Worm (Caenorhabditis elegans) whole organism, mixed stage, embryonic: Measurements from ENCODE around the gene ucr-1.
A peak's percentile ranks its signal among the peaks of the same experiment; 100 is the strongest.

Experiments
- M03D4.4 ChIP-seq: sonication (generic microtip); optimal IDR thresholded peaks from 2 replicates; lab custom pipeline; 2017; ENCODE audit warnings: mild to moderate bottlenecking, missing genetic modification characterization, missing compliant biosample characterization
- bed-3 ChIP-seq: fragments of 200-800 bp; sonication (Bioruptor generic); optimal IDR thresholded peaks from 3 replicates; lab custom pipeline; 2018; ENCODE audit warnings: mild to moderate bottlenecking, missing genetic modification characterization, moderate library complexity, missing compliant biosample characterization
- blmp-1 ChIP-seq: fragments of 150-350 bp; optimal IDR thresholded peaks from 2 replicates; lab custom pipeline; 2014; ENCODE audit warnings: missing biosample characterization, missing genetic modification characterization
- ceh-39 ChIP-seq: fragments of 150-350 bp; optimal IDR thresholded peaks from 2 replicates; lab custom pipeline; 2014; ENCODE audit warnings: missing biosample characterization, missing genetic modification characterization
- ceh-43 ChIP-seq: fragments of 200-800 bp; sonication (Bioruptor generic); optimal IDR thresholded peaks from 2 replicates; lab custom pipeline; 2018; ENCODE audit warnings: mild to moderate bottlenecking, missing genetic modification characterization, moderate library complexity, missing compliant biosample characterization
- ceh-83 ChIP-seq: fragments of 200-800 bp; sonication (Bioruptor generic); optimal IDR thresholded peaks from 2 replicates; lab custom pipeline; 2018; ENCODE audit warnings: mild to moderate bottlenecking, missing genetic modification characterization, missing compliant biosample characterization
- ces-1 ChIP-seq: fragments of 150-350 bp; optimal IDR thresholded peaks from 2 replicates; lab custom pipeline; 2014; ENCODE audit warnings: missing biosample characterization, missing genetic modification reagents, missing genetic modification characterization
- cnd-1 ChIP-seq: fragments of 200-800 bp; sonication (Bioruptor generic); optimal IDR thresholded peaks from 2 replicates; lab custom pipeline; 2018; ENCODE audit warnings: mild to moderate bottlenecking, missing genetic modification characterization, missing compliant biosample characterization
- drap-1 ChIP-seq: fragments of 200-800 bp; sonication (Bioruptor generic); optimal IDR thresholded peaks from 3 replicates; lab custom pipeline; 2018; ENCODE audit warnings: mild to moderate bottlenecking, missing genetic modification characterization, missing compliant biosample characterization
- elt-1 ChIP-seq: sonication (generic microtip); optimal IDR thresholded peaks from 2 replicates; lab custom pipeline; 2017; ENCODE audit warnings: missing genetic modification characterization, mild to moderate bottlenecking, missing compliant biosample characterization, antibody characterized with exemption, moderate library complexity, borderline replicate concordance; ENCODE audit not compliant: insufficient read depth
- elt-3 ChIP-seq: fragments of 150-350 bp; optimal IDR thresholded peaks from 2 replicates; lab custom pipeline; 2014; ENCODE audit warnings: missing biosample characterization, missing genetic modification characterization
- flh-1 ChIP-seq: fragments of 200-800 bp; sonication (Bioruptor generic); optimal IDR thresholded peaks from 2 replicates; lab custom pipeline; 2018; ENCODE audit warnings: mild to moderate bottlenecking, missing genetic modification characterization, moderate library complexity, missing compliant biosample characterization
- ham-2 ChIP-seq: fragments of 200-800 bp; sonication (Bioruptor generic); optimal IDR thresholded peaks from 2 replicates; lab custom pipeline; 2018; ENCODE audit warnings: mild to moderate bottlenecking, missing genetic modification characterization, missing compliant biosample characterization
- hlh-1 ChIP-seq: fragments of 150-350 bp; optimal IDR thresholded peaks from 2 replicates; lab custom pipeline; 2014; ENCODE audit warnings: missing biosample characterization, missing genetic modification reagents, missing genetic modification characterization
- lin-13 ChIP-seq: fragments of 150-350 bp; optimal IDR thresholded peaks from 2 replicates; lab custom pipeline; 2014; ENCODE audit warnings: missing biosample characterization, missing genetic modification characterization
- lin-32 ChIP-seq: fragments of 200-800 bp; sonication (Bioruptor generic); optimal IDR thresholded peaks from 2 replicates; lab custom pipeline; 2018; ENCODE audit warnings: mild to moderate bottlenecking, missing genetic modification characterization, missing compliant biosample characterization
- lsy-2 ChIP-seq: fragments of 150-350 bp; optimal IDR thresholded peaks from 2 replicates; lab custom pipeline; 2014; ENCODE audit warnings: missing biosample characterization, missing genetic modification characterization
- mab-5 ChIP-seq: fragments of 150-350 bp; optimal IDR thresholded peaks from 2 replicates; lab custom pipeline; 2014; ENCODE audit warnings: missing biosample characterization, missing genetic modification characterization
- mep-1 ChIP-seq: fragments of 150-350 bp; optimal IDR thresholded peaks from 2 replicates; lab custom pipeline; 2017; ENCODE audit warnings: missing biosample characterization, missing genetic modification reagents, missing genetic modification characterization, inconsistent platforms
- mls-2 ChIP-seq: sonication (generic microtip); optimal IDR thresholded peaks from 2 replicates; lab custom pipeline; 2016; ENCODE audit warnings: mild to moderate bottlenecking, missing genetic modification characterization, moderate library complexity, missing compliant biosample characterization
- nhr-12 ChIP-seq: fragments of 150-350 bp; optimal IDR thresholded peaks from 2 replicates; lab custom pipeline; 2014; ENCODE audit warnings: missing biosample characterization, missing genetic modification characterization
- nhr-2 ChIP-seq: fragments of 150-350 bp; optimal IDR thresholded peaks from 2 replicates; lab custom pipeline; 2014; ENCODE audit warnings: missing biosample characterization, missing genetic modification characterization
- nhr-237 ChIP-seq: fragments of 150-350 bp; optimal IDR thresholded peaks from 2 replicates; lab custom pipeline; 2014; ENCODE audit warnings: missing biosample characterization, missing genetic modification characterization
- nhr-28 ChIP-seq: fragments of 150-350 bp; optimal IDR thresholded peaks from 2 replicates; lab custom pipeline; 2014; ENCODE audit warnings: missing biosample characterization, missing genetic modification characterization
- nhr-76 ChIP-seq: sonication (generic microtip); optimal IDR thresholded peaks from 2 replicates; lab custom pipeline; 2017; ENCODE audit warnings: missing biosample characterization, missing genetic modification characterization
- pha-4 ChIP-seq: fragments of 150-350 bp; optimal IDR thresholded peaks from 2 replicates; lab custom pipeline; 2018; ENCODE audit warnings: missing biosample characterization, missing genetic modification reagents, missing genetic modification characterization
- sem-2 ChIP-seq: fragments of 200-800 bp; sonication (Bioruptor generic); optimal IDR thresholded peaks from 2 replicates; lab custom pipeline; 2018; ENCODE audit warnings: mild to moderate bottlenecking, missing genetic modification characterization, missing compliant biosample characterization
- snpc-4 ChIP-seq: fragments of 150-350 bp; optimal IDR thresholded peaks from 2 replicates; lab custom pipeline; 2014; ENCODE audit warnings: missing biosample characterization, missing genetic modification characterization
- sptf-1 ChIP-seq: sonication (generic microtip); optimal IDR thresholded peaks from 2 replicates; lab custom pipeline; 2017; ENCODE audit warnings: mild to moderate bottlenecking, missing genetic modification characterization, moderate library complexity, missing compliant biosample characterization
- tbx-8 ChIP-seq: fragments of 200-800 bp; sonication (Bioruptor generic); optimal IDR thresholded peaks from 2 replicates; lab custom pipeline; 2018; ENCODE audit warnings: mild to moderate bottlenecking, missing genetic modification characterization, moderate library complexity, missing compliant biosample characterization
- unc-120 ChIP-seq: sonication (generic microtip); optimal IDR thresholded peaks from 2 replicates; lab custom pipeline; 2017; ENCODE audit warnings: missing genetic modification characterization, missing compliant biosample characterization; ENCODE audit not compliant: poor library complexity, severe bottlenecking
- unc-39 ChIP-seq: fragments of 150-350 bp; optimal IDR thresholded peaks from 2 replicates; lab custom pipeline; 2014; ENCODE audit warnings: missing biosample characterization, missing genetic modification characterization
- unc-62 ChIP-seq: fragments of 150-350 bp; optimal IDR thresholded peaks from 2 replicates; lab custom pipeline; 2014; ENCODE audit warnings: missing biosample characterization, missing genetic modification reagents, missing genetic modification characterization
- zip-8 ChIP-seq: fragments of 150-350 bp; optimal IDR thresholded peaks from 2 replicates; lab custom pipeline; 2014; ENCODE audit warnings: missing biosample characterization, missing genetic modification characterization
- ztf-11 ChIP-seq: fragments of 150-350 bp; optimal IDR thresholded peaks from 2 replicates; lab custom pipeline; 2014; ENCODE audit warnings: missing biosample characterization, missing genetic modification characterization

ucr-1 gene

ce11 chrIII:5552072-5552667, 39.8 kb upstream of the ucr-1 start, which contains the start of gene F09F7.6:
Gene F09F7.6, minus strand, starts transcription at chrIII:5552135.
- TF ChIP-seq nhr-76 (no peak), ztf-11 (tag; lab: Kevin White, UChicago) (no peak), ces-1 (GFP tag; lab: Kevin White, UChicago) (no peak), elt-1 (peak; percentile 84), unc-120 (peak; percentile 39), ceh-43 (GFP tag; lab: Kevin White, UChicago) (no peak)

ce11 chrIII:5553098-5553497, 38.8 kb upstream of the ucr-1 start:
- TF ChIP-seq ces-1 (GFP tag; lab: Kevin White, UChicago), result no peak
- peak; percentile 47 for TF ChIP-seq unc-62 (GFP tag; lab: Kevin White, UChicago)
- TF ChIP-seq nhr-28 (tag; lab: Kevin White, UChicago), result no peak
- TF ChIP-seq elt-1, result peak; percentile 30
- no peak for TF ChIP-seq bed-3 (GFP tag; lab: Kevin White, UChicago)
- TF ChIP-seq mep-1 (tag; lab: Kevin White, UChicago), result no peak
- TF ChIP-seq, all 35 proteins: peak for 2

ce11 chrIII:5554884-5555500, 36.9 kb upstream of the ucr-1 start, which contains the start of the genes nmad-1 and hach-1:
Gene nmad-1, minus strand, starts transcription at chrIII:5554934.
Gene hach-1, plus strand, starts transcription at chrIII:5555450.
- TF ChIP-seq cnd-1 (tag; lab: Kevin White, UChicago) (peak; percentile 91), ceh-39 (tag; lab: Kevin White, UChicago) (peak; percentile 41), mls-2 (tag; lab: Kevin White, UChicago) (peak; percentile 98), nhr-237 (tag; lab: Kevin White, UChicago) (peak; percentile 24), ceh-43 (GFP tag; lab: Kevin White, UChicago) (peak; percentile 97), ham-2 (peak; percentile 64), ceh-83 (peak; percentile 94), sem-2 (peak; percentile 76), ces-1 (GFP tag; lab: Kevin White, UChicago) (peak; percentile 91), unc-120 (peak; percentile 93), M03D4.4 (peak; percentile 95), ztf-11 (tag; lab: Kevin White, UChicago) (peak; percentile 67), drap-1 (GFP tag; lab: Kevin White, UChicago) (peak; percentile 87), sptf-1 (tag; lab: Kevin White, UChicago) (peak; percentile 98), mab-5 (tag; lab: Kevin White, UChicago) (peak; percentile 56), bed-3 (GFP tag; lab: Kevin White, UChicago) (peak; percentile 85), nhr-2 (tag; lab: Kevin White, UChicago) (no peak), lsy-2 (tag; lab: Kevin White, UChicago) (peak; percentile 64), pha-4 (tag; lab: Kevin White, UChicago) (no peak), hlh-1 (tag; lab: Kevin White, UChicago) (peak; percentile 71), nhr-12 (tag; lab: Kevin White, UChicago) (no peak), tbx-8 (peak; percentile 87), lin-13 (tag; lab: Kevin White, UChicago) (peak; percentile 69), nhr-28 (tag; lab: Kevin White, UChicago) (no peak), lin-32 (GFP tag; lab: Kevin White, UChicago) (peak; percentile 36), unc-62 (GFP tag; lab: Kevin White, UChicago) (no peak), mep-1 (tag; lab: Kevin White, UChicago) (peak; percentile 90), elt-3 (tag; lab: Kevin White, UChicago) (no peak), flh-1 (GFP tag; lab: Kevin White, UChicago) (peak; percentile 81), blmp-1 (tag; lab: Kevin White, UChicago) (peak; percentile 74), unc-39 (tag; lab: Kevin White, UChicago) (no peak), elt-1 (peak; percentile 35), snpc-4 (tag; lab: Kevin White, UChicago) (no peak), nhr-76 (peak; percentile 33), zip-8 (tag; lab: Kevin White, UChicago) (no peak)
- TF ChIP-seq, all 35 proteins: peak for 26
